Fruit fly (Drosophila melanogaster): ENCODE measurements around the gene CG6980.
A peak's percentile ranks its signal among the peaks of the same experiment; 100 is the strongest.

CG6980 gene

DNA sequence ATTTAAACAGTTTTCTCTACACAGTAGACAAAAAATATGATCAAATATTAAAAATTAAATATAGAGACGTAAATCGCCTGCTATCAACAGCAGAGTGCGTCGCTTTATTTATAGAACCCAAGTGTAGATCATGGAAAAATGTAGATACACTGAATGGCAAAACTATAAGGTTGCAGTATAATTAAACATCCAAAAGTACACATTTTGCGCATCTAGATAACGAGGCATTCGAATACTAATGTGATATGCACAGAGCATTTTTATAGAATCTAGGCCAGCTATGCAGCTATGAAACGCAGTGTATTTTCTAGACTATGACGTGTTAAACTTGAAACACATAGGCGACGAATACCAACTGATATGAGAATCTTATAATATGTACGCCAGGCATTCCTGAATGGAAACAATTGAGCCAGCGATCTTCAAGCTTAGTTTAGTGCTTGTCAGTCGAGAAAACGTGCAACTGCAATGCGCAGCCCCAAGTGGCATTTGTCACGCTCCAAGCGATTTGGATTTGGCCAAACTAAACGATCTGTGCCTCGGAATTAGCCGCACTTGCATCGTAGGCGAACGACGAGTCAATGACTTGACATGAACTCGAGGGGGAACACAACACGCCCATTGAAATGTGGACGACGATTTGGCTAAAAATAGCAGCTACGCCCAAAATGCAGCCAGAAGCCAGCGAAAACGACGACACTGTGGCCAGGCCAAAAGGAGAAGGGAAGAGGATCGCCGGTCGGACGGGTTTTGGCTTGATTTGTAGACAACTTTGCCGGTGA, 3.6 kb downstream of the CG6980 start (continued):
- TF ChIP-seq luna (GFP tag; optimal IDR thresholded peaks at IDR 0.05) (peak; percentile 69), Taf1 (GFP tag; IDR thresholded peaks at IDR 0.05) (peak; percentile 89), btn (GFP tag; optimal IDR thresholded peaks at IDR 0.05) (peak; percentile 73), CG15073 (GFP tag; optimal IDR thresholded peaks at IDR 0.05) (peak; percentile 17), CG10267 (tag; optimal IDR thresholded peaks at IDR 0.05) (peak; percentile 63), CG12744 (GFP tag; optimal IDR thresholded peaks at IDR 0.05) (peak; percentile 82), sqz (GFP tag; optimal IDR thresholded peaks at IDR 0.05) (peak; percentile 43), CG2120 (GFP tag; optimal IDR thresholded peaks at IDR 0.05) (peak; percentile 95), gsb-n (tag; optimal IDR thresholded peaks at IDR 0.05) (peak; percentile 65), Lhr (GFP tag; optimal IDR thresholded peaks at IDR 0.05) (peak; percentile 41), Hsf (GFP tag; optimal IDR thresholded peaks at IDR 0.05) (peak; percentile 88), CG11723 (GFP tag; optimal IDR thresholded peaks at IDR 0.05) (peak; percentile 81), Med (GFP tag) (peak; percentile 99), NFAT (GFP tag; IDR thresholded peaks at IDR 0.05) (peak; percentile 90), row (GFP tag; IDR thresholded peaks at IDR 0.05) (peak; percentile 93), pita (GFP tag; optimal IDR thresholded peaks at IDR 0.05) (no peak), Jarid2 (GFP tag; optimal IDR thresholded peaks at IDR 0.05) (peak; percentile 75), unc-4 (GFP tag; IDR thresholded peaks at IDR 0.05; ENCODE audit: partially characterized antibody) (no peak), CG9876 (GFP tag; optimal IDR thresholded peaks at IDR 0.05) (peak; percentile 50), org-1 (GFP tag; optimal IDR thresholded peaks at IDR 0.05) (peak; percentile 85), CG6765 (GFP tag; optimal IDR thresholded peaks at IDR 0.05) (peak; percentile 77), CTCF (GFP tag; optimal IDR thresholded peaks at IDR 0.05) (peak; percentile 42), ftz-f1 (GFP tag; optimal IDR thresholded peaks at IDR 0.05) (peak; percentile 40), CG10959 (GFP tag; IDR thresholded peaks at IDR 0.05) (peak; percentile 58; the same call in 1 of the 2 replicates), dmrt11E (tag; optimal IDR thresholded peaks at IDR 0.05) (peak; percentile 40), CG1024 (GFP tag; IDR thresholded peaks at IDR 0.05) (peak; percentile 72), Sox102F (GFP tag; optimal IDR thresholded peaks at IDR 0.05) (peak; percentile 92), CG33557 (GFP tag; optimal IDR thresholded peaks at IDR 0.05) (no peak), CG5180 (GFP tag; optimal IDR thresholded peaks at IDR 0.05) (no peak), CG1603 (tag; optimal IDR thresholded peaks at IDR 0.05) (peak; percentile 91), wdn (GFP tag; IDR thresholded peaks at IDR 0.05) (peak; percentile 81), CG6683 (GFP tag; optimal IDR thresholded peaks at IDR 0.05) (peak; percentile 70), CG18476 (GFP tag; optimal IDR thresholded peaks at IDR 0.05) (peak; percentile 83), pan (optimal IDR thresholded peaks at IDR 0.05) (no peak), pan (GFP tag; optimal IDR thresholded peaks at IDR 0.05 in 1 of 2, IDR thresholded peaks at IDR 0.05 in 1 of 2) (peak in 1 of 2 experiments; percentile 93), CG9797 (GFP tag; optimal IDR thresholded peaks at IDR 0.05) (no peak), chn (GFP tag; optimal IDR thresholded peaks at IDR 0.05) (peak; percentile 75), HLHmδ (GFP tag; optimal IDR thresholded peaks at IDR 0.05) (no peak), CG12071 (GFP tag; optimal IDR thresholded peaks at IDR 0.05) (peak; percentile 94), pnt (GFP tag; optimal IDR thresholded peaks at IDR 0.05) (peak; percentile 70), GATAe (GFP tag; conservative IDR thresholded peaks at IDR 0.05) (peak; percentile 41; the same call in 1 of the 2 replicates), CG8765 (GFP tag; IDR thresholded peaks at IDR 0.05) (peak; percentile 20; the same call in 1 of the 2 replicates), sim (GFP tag; IDR thresholded peaks at IDR 0.05) (0 out of 2 replicates have a peak, but pooled peaks have one; percentile 12), dpn (GFP tag; optimal IDR thresholded peaks at IDR 0.05) (peak; percentile 84 to 93), abd-A (tag; optimal IDR thresholded peaks at IDR 0.05) (no peak), z (GFP tag; IDR thresholded peaks at IDR 0.05) (0 out of 3 replicates have a peak, but pooled peaks have one; percentile 18), Sin3A (optimal IDR thresholded peaks at IDR 0.05) (no peak), CG10431 (GFP tag; optimal IDR thresholded peaks at IDR 0.05) (peak; percentile 54), yki (optimal IDR thresholded peaks at IDR 0.05) (no peak), exex (tag; optimal IDR thresholded peaks at IDR 0.05) (peak; percentile 62)

Data from whole organism, embryonic.